Worm (Caenorhabditis elegans): Measurements from ENCODE around the gene adss-1.

DNA sequence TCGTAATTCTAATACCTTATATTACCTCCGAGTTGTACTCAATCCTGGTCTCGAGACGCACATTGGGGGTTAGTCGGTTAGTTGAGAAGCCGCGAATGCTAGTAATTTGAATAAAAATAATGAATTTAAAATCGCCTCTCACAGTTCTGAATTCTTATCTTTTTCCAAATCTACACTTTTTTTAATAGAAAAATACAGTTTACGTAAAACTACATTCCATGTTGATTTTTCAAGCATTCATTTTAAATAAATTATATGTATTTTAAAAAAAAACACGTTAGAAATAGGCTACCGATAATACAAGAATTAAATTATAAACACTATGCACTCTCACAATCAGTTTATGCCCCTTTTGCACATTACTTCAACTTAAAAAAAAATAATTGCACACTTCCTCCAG is 53.6 kb downstream of the adss-1 start, which contains the start of gene C18G1.9:
- TF ChIP-seq ama-1 (optimal IDR thresholded peaks at IDR 0.05) (no peak), ama-1 (GFP tag; optimal IDR thresholded peaks at IDR 0.05) (no peak), D2030.7 (GFP tag; IDR thresholded peaks at IDR 0.05) (no peak), Y53G8AR.9 (GFP tag; conservative IDR thresholded peaks at IDR 0.05) (no peak), B0019.2 (GFP tag; conservative IDR thresholded peaks at IDR 0.05) (no peak), dpl-1 (GFP tag; optimal IDR thresholded peaks at IDR 0.05) (no peak), unc-130 (GFP tag; optimal IDR thresholded peaks at IDR 0.05) (no peak)
